Fruit fly (Drosophila melanogaster): Measurements from ENCODE around the gene Megf8.

Megf8 gene

DNA sequence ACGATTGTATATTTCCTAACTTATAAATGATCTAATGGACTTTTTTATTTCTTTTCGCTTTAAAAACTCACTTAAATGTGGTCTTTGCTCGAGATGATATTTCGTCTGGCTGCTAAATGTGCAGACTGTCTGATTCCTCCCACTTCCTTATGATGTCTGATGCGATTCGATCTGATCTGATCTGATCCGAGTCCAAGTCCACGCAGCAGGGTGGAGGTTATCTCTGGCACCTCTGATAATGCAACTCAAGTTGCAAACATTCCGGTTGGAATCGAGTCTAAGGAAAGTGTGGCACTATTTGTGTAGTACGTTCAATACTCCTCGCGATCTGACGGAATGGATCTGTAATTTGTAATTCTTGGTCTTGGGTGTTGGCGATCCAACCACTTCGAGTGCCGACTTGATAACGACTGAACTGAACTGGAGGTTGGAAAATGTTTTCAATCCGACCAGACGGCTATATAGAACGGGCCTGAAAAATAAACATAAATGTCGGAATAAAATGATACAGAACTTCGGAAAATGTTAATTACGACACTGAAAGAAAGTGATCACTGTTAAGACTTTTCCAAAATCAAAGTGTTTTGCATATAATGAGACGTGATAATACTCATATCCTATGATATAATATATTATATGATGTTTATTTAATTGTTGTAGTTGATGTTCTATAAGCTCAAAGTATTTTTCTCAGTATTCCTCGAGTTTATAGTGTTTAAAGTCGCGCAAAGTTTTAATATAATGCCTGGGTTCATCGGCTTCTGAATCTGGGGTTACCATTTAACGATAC, 45.8 kb upstream of the Megf8 start (continued):
- TF ChIP-seq OdsH (GFP tag; optimal IDR thresholded peaks at IDR 0.05) = peak; percentile 35
- no peak for TF ChIP-seq achi (GFP tag; optimal IDR thresholded peaks at IDR 0.05)

dm6 chr2L:7998080-7998457, 45.2 kb upstream of the Megf8 start, which contains the start of gene CG7227:
Gene CG7227 (minus strand): TSS chr2L:7998151.
- TF ChIP-seq CG3032 (tag; optimal IDR thresholded peaks at IDR 0.05) = no peak
- no peak for TF ChIP-seq CG3919 (GFP tag; optimal IDR thresholded peaks at IDR 0.05)
- no peak for TF ChIP-seq CG11902 (GFP tag; optimal IDR thresholded peaks at IDR 0.05)
- no peak for TF ChIP-seq CG32006 (GFP tag; optimal IDR thresholded peaks at IDR 0.05)
- no peak for TF ChIP-seq achi (GFP tag; optimal IDR thresholded peaks at IDR 0.05)
- no peak for TF ChIP-seq Eip93F (GFP tag; optimal IDR thresholded peaks at IDR 0.05)
- TF ChIP-seq topi (GFP tag; optimal IDR thresholded peaks at IDR 0.05) = no peak
- TF ChIP-seq CG4318 (GFP tag; optimal IDR thresholded peaks at IDR 0.05) = no peak
- no peak for TF ChIP-seq ss (GFP tag; optimal IDR thresholded peaks at IDR 0.05)
- no peak for TF ChIP-seq pdm3 (GFP tag; optimal IDR thresholded peaks at IDR 0.05)
- no peak for TF ChIP-seq fd85E (GFP tag; optimal IDR thresholded peaks at IDR 0.05)
- TF ChIP-seq fkh (GFP tag; optimal IDR thresholded peaks at IDR 0.05) = no peak
- no peak for TF ChIP-seq lz (GFP tag; optimal IDR thresholded peaks at IDR 0.05)

DNA sequence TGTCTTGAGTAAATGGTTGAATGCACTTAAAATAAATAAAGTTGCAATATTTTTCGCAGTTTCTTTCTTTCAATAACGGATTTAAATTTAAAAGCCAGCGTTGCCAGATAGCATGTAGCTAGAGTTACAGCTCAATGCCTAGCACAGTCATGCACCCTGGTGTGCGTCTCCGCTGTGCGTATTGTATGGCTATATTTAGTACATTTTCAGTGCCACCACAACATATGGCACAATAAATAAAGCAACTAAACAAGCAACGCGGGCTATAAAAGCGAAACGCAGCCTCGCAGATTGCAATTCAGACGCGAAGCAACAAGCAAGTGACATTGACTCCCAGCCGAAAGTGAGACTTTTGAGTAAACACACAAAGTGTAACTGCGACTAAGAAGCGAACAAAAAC, 44.6 kb upstream of the Megf8 start, which contains the start of gene Sirup:
TSS of gene Sirup (plus strand) at position 215 of the 400 bp plus-strand sequence.
- TF ChIP-seq net (GFP tag; optimal IDR thresholded peaks at IDR 0.05) (peak; percentile 59), Sox14 (GFP tag; optimal IDR thresholded peaks at IDR 0.05) (peak; percentile 56), CG15336 (GFP tag; IDR thresholded peaks at IDR 0.05) (peak; percentile 40; the same call in 1 of the 2 replicates), eg (GFP tag; IDR thresholded peaks at IDR 0.05) (peak; percentile 54; the same call in 1 of the 3 replicates), esn (GFP tag; optimal IDR thresholded peaks at IDR 0.05) (peak; percentile 49), Lpt (GFP tag; optimal IDR thresholded peaks at IDR 0.05) (peak; percentile 34), CG1621 (tag; optimal IDR thresholded peaks at IDR 0.05) (peak; percentile 2), CG16779 (tag; optimal IDR thresholded peaks at IDR 0.05) (peak; percentile 39), achi (GFP tag; optimal IDR thresholded peaks at IDR 0.05) (no peak), CG8119 (GFP tag; IDR thresholded peaks at IDR 0.05) (peak; percentile 50; the same call in 2 of the 3 replicates), CG6854 (GFP tag; optimal IDR thresholded peaks at IDR 0.05) (peak; percentile 68), fkh (GFP tag; optimal IDR thresholded peaks at IDR 0.05) (peak; percentile 67), salr (GFP tag; optimal IDR thresholded peaks at IDR 0.05) (peak in 1 of 2 experiments; percentile 10), ss (GFP tag; optimal IDR thresholded peaks at IDR 0.05) (peak; percentile 16 to 47), OdsH (GFP tag; optimal IDR thresholded peaks at IDR 0.05) (peak; percentile 2), svp (GFP tag) (peak; percentile 69), CG11762 (GFP tag; optimal IDR thresholded peaks at IDR 0.05; ENCODE audit: insufficient read depth) (no peak), dsx (GFP tag; optimal IDR thresholded peaks at IDR 0.05; ENCODE audit: poor library complexity, severe bottlenecking) (peak; percentile 53), CG6808 (GFP tag; optimal IDR thresholded peaks at IDR 0.05) (peak; percentile 45), Eip93F (GFP tag; optimal IDR thresholded peaks at IDR 0.05) (no peak), CG3919 (GFP tag; optimal IDR thresholded peaks at IDR 0.05) (peak; percentile 47), CG8632 (GFP tag; optimal IDR thresholded peaks at IDR 0.05) (no peak), CG10669 (GFP tag; optimal IDR thresholded peaks at IDR 0.05) (no peak), Sox102F (GFP tag; optimal IDR thresholded peaks at IDR 0.05) (peak; percentile 43), Eip78C (GFP tag) (peak; percentile 72), CG4318 (GFP tag; optimal IDR thresholded peaks at IDR 0.05) (no peak), Ets96B (tag; optimal IDR thresholded peaks at IDR 0.05) (peak; percentile 1), CG7368 (GFP tag; optimal IDR thresholded peaks at IDR 0.05) (no peak), CG34406 (GFP tag; optimal IDR thresholded peaks at IDR 0.05) (peak; percentile 2), vri (GFP tag; optimal IDR thresholded peaks at IDR 0.05) (peak; percentile 93), Sox15 (GFP tag; optimal IDR thresholded peaks at IDR 0.05) (no peak), Eip75B (GFP tag; optimal IDR thresholded peaks at IDR 0.05) (peak; percentile 29), CG9139 (GFP tag; optimal IDR thresholded peaks at IDR 0.05) (peak; percentile 8)

Data from whole organism, prepupa.